Fruit fly (Drosophila melanogaster) Kc167 (cell line): ENCODE results near the gene Dph4.

Experiments used
- Myc ChIP-seq: fragments of >200 bp; optimal IDR thresholded peaks from 2 replicates; lab custom pipeline; 2017; ENCODE audit warnings: missing external identifiers
- Sin3A ChIP-seq: fragments of >200 bp; optimal IDR thresholded peaks from 2 replicates; lab custom pipeline; 2018; ENCODE audit warnings: missing external identifiers
- h ChIP-seq: fragments of >200 bp; optimal IDR thresholded peaks from 3 replicates; lab custom pipeline; 2018; ENCODE audit warnings: missing external identifiers
- insv ChIP-seq: fragments of >200 bp; optimal IDR thresholded peaks from 3 replicates; lab custom pipeline; 2018; ENCODE audit warnings: missing external identifiers
- psq ChIP-seq: fragments of >200 bp; optimal IDR thresholded peaks from 2 replicates; lab custom pipeline; 2017; ENCODE audit warnings: missing external identifiers
- ttk ChIP-seq: sonication (Bioruptor generic); optimal IDR thresholded peaks from 2 replicates; lab custom pipeline; 2017; ENCODE audit warnings: missing external identifiers

Gene Dph4

dm6 chr3R:5624115-5624878 is at the start of gene Dph4, which contains the start of the genes Spec2 and RpL13A:
Gene Dph4, minus strand, starts transcription at chr3R:5624125.
Gene Spec2, minus strand, starts transcription at chr3R:5624125.
Gene RpL13A, plus strand, starts transcription at chr3R:5624474.
- TF ChIP-seq psq (lab: Kevin White, UChicago) (no peak), Sin3A (lab: Kevin White, UChicago) (no peak), h (lab: Kevin White, UChicago) (no peak), ttk (lab: Kevin White, UChicago) (no peak), Myc (lab: Kevin White, UChicago) (no peak), insv (no peak)

- TF ChIP-seq h (lab: Kevin White, UChicago) (no peak), psq (lab: Kevin White, UChicago) (no peak), ttk (lab: Kevin White, UChicago) (no peak), Myc (lab: Kevin White, UChicago) (no peak), Sin3A (lab: Kevin White, UChicago) (no peak), insv (no peak)
These were observed 48.8 kb upstream of the Dph4 start for dm6 chr3R:5672658-5673217.

dm6 chr3R:5671795-5672657 is 48.1 kb upstream of the Dph4 start:
- TF ChIP-seq h (lab: Kevin White, UChicago) (no peak), psq (lab: Kevin White, UChicago) (no peak), insv (no peak), Myc (lab: Kevin White, UChicago) (no peak), ttk (lab: Kevin White, UChicago) (no peak), Sin3A (lab: Kevin White, UChicago) (no peak)

- TF ChIP-seq Sin3A (lab: Kevin White, UChicago) (no peak), ttk (lab: Kevin White, UChicago) (no peak), insv (no peak), h (lab: Kevin White, UChicago) (no peak), psq (lab: Kevin White, UChicago) (no peak)
These were observed 47.3 kb upstream of the Dph4 start for dm6 chr3R:5671265-5671663.

- TF ChIP-seq Sin3A (lab: Kevin White, UChicago) (no peak), ttk (lab: Kevin White, UChicago) (no peak), h (lab: Kevin White, UChicago) (no peak), psq (lab: Kevin White, UChicago) (no peak), Myc (lab: Kevin White, UChicago) (no peak)
These were observed 46.8 kb upstream of the Dph4 start for dm6 chr3R:5670660-5671264.

- TF ChIP-seq Sin3A (lab: Kevin White, UChicago): no peak
- peak; percentile 85 for TF ChIP-seq psq (lab: Kevin White, UChicago)
These were observed 46.1 kb upstream of the Dph4 start for dm6 chr3R:5669740-5670659.

dm6 chr3R:5668928-5669739 is 45.2 kb upstream of the Dph4 start, which contains the start of the genes Xe7 and Atg17:
Gene Xe7, minus strand, starts transcription at chr3R:5669334.
Gene Atg17, plus strand, starts transcription at chr3R:5669713.
- TF ChIP-seq h (lab: Kevin White, UChicago): no peak
- peak; percentile 60 for TF ChIP-seq psq (lab: Kevin White, UChicago)
- no peak for TF ChIP-seq ttk (lab: Kevin White, UChicago)

- TF ChIP-seq h (lab: Kevin White, UChicago) (no peak), insv (no peak), Myc (lab: Kevin White, UChicago) (no peak), Sin3A (lab: Kevin White, UChicago) (no peak), psq (lab: Kevin White, UChicago) (no peak), ttk (lab: Kevin White, UChicago) (no peak)
These were observed 36.4 kb upstream of the Dph4 start, which contains the start of gene Wdr33 for dm6 chr3R:5660198-5660893. Gene Wdr33, plus strand, starts transcription at chr3R:5660635.

- TF ChIP-seq psq (lab: Kevin White, UChicago) (no peak), insv (no peak), h (lab: Kevin White, UChicago) (no peak)
These were observed 35.9 kb upstream of the Dph4 start, which contains the start of gene CG2182 for dm6 chr3R:5659829-5660197. Gene CG2182, minus strand, starts transcription at chr3R:5659912.
